Fruit fly (Drosophila melanogaster) whole organism, embryonic: ENCODE data around the gene Cpr64Ad.

Experiments
- CTCF ChIP-seq: fragments of 200-800 bp; sonication (Bioruptor generic); optimal IDR thresholded peaks from 2 replicates; lab custom pipeline; 2017; ENCODE audit warnings: missing biosample characterization, mild to moderate bottlenecking, missing genetic modification characterization, moderate library complexity
- HLH3B ChIP-seq: fragments of 200-800 bp; sonication (Bioruptor generic); IDR thresholded peaks from 2 replicates; pipeline ENCODE4 v1.3.6; 2022; ENCODE audit warnings: missing biosample characterization, missing genetic modification characterization
- Xrp1 ChIP-seq: fragments of 200-800 bp; sonication (Bioruptor generic); IDR thresholded peaks from 2 replicates; pipeline ENCODE4 v1.3.6; 2022; ENCODE audit warnings: missing biosample characterization, missing genetic modification characterization
- az2 ChIP-seq: fragments of 200-800 bp; sonication (Bioruptor generic); optimal IDR thresholded peaks from 3 replicates; lab custom pipeline; 2016; ENCODE audit warnings: missing biosample characterization, missing genetic modification characterization
- en ChIP-seq: fragments of 200-800 bp; sonication (Bioruptor generic); optimal IDR thresholded peaks from 2 replicates; lab custom pipeline; 2016; ENCODE audit warnings: missing biosample characterization, missing genetic modification characterization

DNA sequence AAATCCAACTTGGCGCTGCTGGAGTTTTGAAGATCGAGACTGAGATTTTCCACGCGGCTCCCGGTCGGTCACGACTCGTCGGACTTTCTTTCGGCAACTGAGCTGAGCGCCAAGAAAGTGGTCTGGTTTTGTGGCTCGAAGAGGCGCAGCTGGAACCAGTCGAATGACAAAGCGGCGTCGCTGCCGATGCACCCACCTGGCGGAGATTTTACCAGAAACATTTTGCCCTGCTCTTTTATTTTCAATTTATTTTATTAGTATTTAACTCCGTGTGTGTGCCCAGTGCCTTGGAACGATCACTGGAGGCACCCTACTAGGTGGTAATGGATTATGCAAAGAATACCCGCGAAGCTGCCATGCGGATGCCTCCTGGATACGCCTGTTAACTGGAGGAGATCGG lies 10.9 kb upstream of the Cpr64Ad start, which contains the start of gene CG15005:
- TF ChIP-seq az2 (GFP tag; lab: Kevin White, UChicago) (no peak), HLH3B (GFP tag; lab: Robert Waterston, UW) (no peak), CTCF (GFP tag; lab: Kevin White, UChicago) (no peak), en (GFP tag; lab: Kevin White, UChicago) (no peak), Xrp1 (GFP tag; lab: Robert Waterston, UW) (no peak)
